Fruit fly (Drosophila melanogaster) S2 (cell line): Measurements from ENCODE around the gene pnt.

Experiments used
- CG8478 ChIP-seq: fragments of >200 bp; optimal IDR thresholded peaks from 2 replicates; lab custom pipeline; 2018
- CTCF ChIP-seq, 2 experiments: fragments of >200 bp; optimal IDR thresholded peaks; 2 replicates each; lab custom pipeline; 2018

Gene pnt

DNA sequence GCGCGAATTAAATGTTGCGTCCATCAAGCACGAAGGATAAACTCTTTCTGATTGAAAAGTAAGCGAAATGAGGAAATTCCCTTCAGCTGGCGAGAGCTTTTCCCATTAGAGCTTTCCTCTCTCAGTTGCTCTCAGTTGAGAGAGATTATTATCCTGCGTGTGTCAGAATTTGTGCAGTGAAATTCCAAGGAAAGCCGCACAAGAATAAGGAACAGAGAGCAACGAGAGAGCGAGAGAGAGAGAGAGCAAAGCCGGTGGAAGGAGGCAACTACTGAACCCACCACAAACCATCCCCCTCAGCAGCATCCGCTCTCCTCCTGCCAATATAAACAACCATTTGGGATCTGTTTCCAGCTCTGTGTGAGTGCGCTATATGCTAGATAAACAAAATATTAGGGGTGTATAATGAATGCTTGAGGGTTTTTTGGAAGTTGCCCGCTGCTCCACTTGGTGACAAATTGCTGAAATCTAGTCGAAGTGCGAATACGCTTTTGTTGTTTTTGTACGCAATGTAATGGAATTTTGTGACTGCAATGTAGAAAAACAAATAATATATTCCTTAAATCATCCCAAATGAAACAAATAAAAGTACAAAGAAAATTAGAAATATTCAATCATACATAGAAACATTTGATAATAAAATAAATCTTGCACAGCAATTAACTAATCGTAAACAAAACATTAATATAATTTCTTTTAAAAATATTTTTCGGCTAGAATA, 97.0 kb downstream of the pnt start, which contains the start of gene CG4467:
TSS of gene CG4467 (minus strand) at position 51 of the 721 bp plus-strand sequence.
- no peak for TF ChIP-seq CTCF (optimal IDR thresholded peaks at IDR 0.05; lab: Kevin White, UChicago)
- no peak for TF ChIP-seq CG8478 (lab: Kevin White, UChicago)
